Worm (Caenorhabditis elegans): ENCODE data around the gene ubc-26.

DNA sequence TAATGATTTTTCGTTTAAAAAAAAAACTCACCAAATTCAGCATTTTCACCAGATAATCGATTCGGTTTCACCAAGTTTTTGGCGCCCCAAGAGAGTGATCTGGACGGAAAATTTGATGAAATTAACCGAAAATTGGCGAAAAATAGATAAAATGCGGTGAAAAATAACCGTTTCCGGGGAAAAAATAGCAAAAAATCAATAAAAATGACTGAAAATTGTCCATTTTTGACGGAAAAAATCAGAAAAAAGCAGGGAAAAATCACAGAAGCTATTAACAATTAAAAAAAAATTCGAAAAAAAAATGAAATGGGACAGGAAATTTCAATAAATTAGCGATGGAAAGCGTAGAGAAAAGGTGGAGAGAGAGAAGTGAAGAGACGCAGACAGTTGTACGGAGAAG lies 13.4 kb upstream of the ubc-26 start, which contains the start of gene ubc-15:
- TF ChIP-seq lin-13 (GFP tag; optimal IDR thresholded peaks at IDR 0.05) (no peak), lin-39 (tag; optimal IDR thresholded peaks at IDR 0.05) (no peak), unc-62 (GFP tag; optimal IDR thresholded peaks at IDR 0.05) (no peak), zag-1 (tag; optimal IDR thresholded peaks at IDR 0.05) (no peak), elt-3 (tag; optimal IDR thresholded peaks at IDR 0.05) (no peak), ztf-11 (tag; optimal IDR thresholded peaks at IDR 0.05) (no peak), nhr-77 (tag; optimal IDR thresholded peaks at IDR 0.05) (no peak), mab-5 (tag; optimal IDR thresholded peaks at IDR 0.05) (no peak), ztf-1 (GFP tag; conservative IDR thresholded peaks at IDR 0.05) (no peak), ceh-82 (tag; optimal IDR thresholded peaks at IDR 0.05) (no peak), nhr-12 (tag; optimal IDR thresholded peaks at IDR 0.05) (no peak), blmp-1 (tag; optimal IDR thresholded peaks at IDR 0.05; ENCODE audit: insufficient read depth) (no peak), egl-27 (tag; optimal IDR thresholded peaks at IDR 0.05) (no peak)

Measured in whole organism, L2 larva.